Worm (Caenorhabditis elegans) whole organism, L2 larva: ENCODE measurements around the gene aldo-2.

Source experiments
- C34F6.9 ChIP-seq: fragments of 150-350 bp; optimal IDR thresholded peaks from 2 replicates; lab custom pipeline; 2014; ENCODE audit warnings: missing biosample characterization, missing genetic modification characterization
- F13H6.1 ChIP-seq: sonication (generic microtip); optimal IDR thresholded peaks from 2 replicates; lab custom pipeline; 2016; ENCODE audit warnings: missing genetic modification characterization, missing compliant biosample characterization
- R02D3.7 ChIP-seq: fragments of 150-350 bp; optimal IDR thresholded peaks from 2 replicates; lab custom pipeline; 2014; ENCODE audit warnings: missing biosample characterization, missing genetic modification characterization
- Y55F3AM.14 ChIP-seq: fragments of 200-800 bp; sonication (Bioruptor generic); optimal IDR thresholded peaks from 2 replicates; lab custom pipeline; 2018; ENCODE audit warnings: mild to moderate bottlenecking, missing genetic modification characterization, missing compliant biosample characterization
- ZK546.5 ChIP-seq: sonication (generic microtip); optimal IDR thresholded peaks from 2 replicates; lab custom pipeline; 2017; ENCODE audit warnings: missing biosample characterization, missing genetic modification characterization
- alr-1 ChIP-seq: fragments of 150-350 bp; optimal IDR thresholded peaks from 2 replicates; lab custom pipeline; 2014; ENCODE audit warnings: missing biosample characterization, missing genetic modification characterization
- aly-2 ChIP-seq: fragments of 150-350 bp; optimal IDR thresholded peaks from 2 replicates; lab custom pipeline; 2014; ENCODE audit warnings: missing biosample characterization, missing genetic modification characterization
- ama-1 ChIP-seq: fragments of 150-350 bp; optimal IDR thresholded peaks from 2 replicates; lab custom pipeline; 2018; ENCODE audit warnings: inconsistent platforms
- blmp-1 ChIP-seq: sonication (generic microtip); optimal IDR thresholded peaks from 2 replicates; lab custom pipeline; 2017; ENCODE audit warnings: missing genetic modification characterization, mild to moderate bottlenecking, missing compliant biosample characterization, antibody characterized with exemption, moderate library complexity; ENCODE audit not compliant: insufficient read depth
- ceh-16 ChIP-seq: fragments of 150-350 bp; optimal IDR thresholded peaks from 2 replicates; lab custom pipeline; 2014; ENCODE audit warnings: missing biosample characterization, missing genetic modification characterization
- ceh-82 ChIP-seq: fragments of 150-350 bp; optimal IDR thresholded peaks from 2 replicates; lab custom pipeline; 2014; ENCODE audit warnings: missing biosample characterization, missing genetic modification characterization
- crh-2 ChIP-seq: sonication (generic microtip); optimal IDR thresholded peaks from 2 replicates; lab custom pipeline; 2017; ENCODE audit warnings: missing biosample characterization, missing genetic modification characterization
- elt-1 ChIP-seq: fragments of 150-350 bp; optimal IDR thresholded peaks from 2 replicates; lab custom pipeline; 2014; ENCODE audit warnings: missing biosample characterization, missing genetic modification characterization
- elt-3 ChIP-seq: sonication (generic microtip); optimal IDR thresholded peaks from 2 replicates; lab custom pipeline; 2017; ENCODE audit warnings: missing biosample characterization, missing genetic modification characterization
- fos-1 ChIP-seq: fragments of 150-350 bp; optimal IDR thresholded peaks from 2 replicates; lab custom pipeline; 2014; ENCODE audit warnings: missing biosample characterization, missing genetic modification characterization
- gmeb-1 ChIP-seq: fragments of 150-350 bp; optimal IDR thresholded peaks from 2 replicates; lab custom pipeline; 2014; ENCODE audit warnings: missing biosample characterization, missing genetic modification characterization
- lin-13 ChIP-seq: fragments of 150-350 bp; optimal IDR thresholded peaks from 2 replicates; lab custom pipeline; 2014; ENCODE audit warnings: missing biosample characterization, missing genetic modification reagents, missing genetic modification characterization
- lin-39 ChIP-seq: fragments of 150-350 bp; optimal IDR thresholded peaks from 2 replicates; lab custom pipeline; 2014; ENCODE audit warnings: missing biosample characterization, missing genetic modification reagents, missing genetic modification characterization
- lsy-2 ChIP-seq, 2 experiments: fragments of 150-350 bp in 1 of 2; sonication (generic microtip) in 1 of 2; optimal IDR thresholded peaks; 2 replicates each; lab custom pipeline; 2014 to 2017; ENCODE audit warnings: missing biosample characterization in 2 of 2, missing genetic modification characterization in 2 of 2
- mab-5 ChIP-seq: fragments of 150-350 bp; optimal IDR thresholded peaks from 2 replicates; lab custom pipeline; 2014; ENCODE audit warnings: missing biosample characterization, missing genetic modification characterization
- mdl-1 ChIP-seq, 2 experiments: fragments of 150-350 bp in 1 of 2; sonication (generic microtip) in 1 of 2; optimal IDR thresholded peaks; 2 replicates each; lab custom pipeline; 2017; ENCODE audit warnings: missing biosample characterization in 2 of 2, missing genetic modification characterization in 2 of 2
- nhr-10 ChIP-seq: sonication (generic microtip); optimal IDR thresholded peaks from 2 replicates; lab custom pipeline; 2017; ENCODE audit warnings: missing biosample characterization, missing genetic modification characterization
- nhr-12 ChIP-seq: fragments of 150-350 bp; optimal IDR thresholded peaks from 2 replicates; lab custom pipeline; 2014; ENCODE audit warnings: missing biosample characterization, missing genetic modification characterization
- nhr-129 ChIP-seq: fragments of 150-350 bp; optimal IDR thresholded peaks from 2 replicates; lab custom pipeline; 2014; ENCODE audit warnings: missing biosample characterization, missing genetic modification characterization
- nhr-21 ChIP-seq: fragments of 150-350 bp; optimal IDR thresholded peaks from 2 replicates; lab custom pipeline; 2014; ENCODE audit warnings: missing biosample characterization, missing genetic modification characterization
- nhr-237 ChIP-seq: fragments of 150-350 bp; optimal IDR thresholded peaks from 2 replicates; lab custom pipeline; 2014; ENCODE audit warnings: missing biosample characterization, missing genetic modification characterization
- nhr-25 ChIP-seq: fragments of 150-350 bp; sonication (generic microtip); optimal IDR thresholded peaks from 3 replicates; lab custom pipeline; 2014; ENCODE audit warnings: missing biosample characterization, missing genetic modification characterization
- nhr-6 ChIP-seq: fragments of 150-350 bp; optimal IDR thresholded peaks from 2 replicates; lab custom pipeline; 2014; ENCODE audit warnings: missing biosample characterization, missing genetic modification characterization
- nhr-77 ChIP-seq: fragments of 150-350 bp; optimal IDR thresholded peaks from 2 replicates; lab custom pipeline; 2014; ENCODE audit warnings: missing biosample characterization, missing genetic modification characterization
- peb-1 ChIP-seq: fragments of 150-350 bp; optimal IDR thresholded peaks from 2 replicates; lab custom pipeline; 2014; ENCODE audit warnings: missing biosample characterization, missing genetic modification characterization
- sem-4 ChIP-seq: fragments of 150-350 bp; optimal IDR thresholded peaks from 2 replicates; lab custom pipeline; 2014; ENCODE audit warnings: missing biosample characterization, missing genetic modification reagents, missing genetic modification characterization
- skn-1 ChIP-seq: sonication (generic microtip); optimal IDR thresholded peaks from 2 replicates; lab custom pipeline; 2017; ENCODE audit warnings: missing biosample characterization, missing genetic modification characterization
- sma-3 ChIP-seq: sonication (generic microtip); optimal IDR thresholded peaks from 2 replicates; lab custom pipeline; 2016; ENCODE audit warnings: missing genetic modification reagents, missing genetic modification characterization, missing compliant biosample characterization
- sma-9 ChIP-seq, 2 experiments: fragments of 150-350 bp in 1 of 2; sonication (generic microtip) in 1 of 2; optimal IDR thresholded peaks; 2 replicates each; lab custom pipeline; 2014 to 2016; ENCODE audit warnings: missing genetic modification characterization in 2 of 2, mild to moderate bottlenecking in 1 of 2, missing biosample characterization in 1 of 2, missing compliant biosample characterization in 1 of 2, missing genetic modification reagents in 1 of 2, moderate library complexity in 1 of 2
- snpc-4 ChIP-seq: fragments of 150-350 bp; optimal IDR thresholded peaks from 2 replicates; lab custom pipeline; 2014; ENCODE audit warnings: missing biosample characterization, missing genetic modification characterization
- unc-39 ChIP-seq: fragments of 150-350 bp; optimal IDR thresholded peaks from 2 replicates; lab custom pipeline; 2014; ENCODE audit warnings: missing biosample characterization, missing genetic modification characterization
- unc-55 ChIP-seq: fragments of 150-350 bp; sonication (generic microtip); optimal IDR thresholded peaks from 3 replicates; lab custom pipeline; 2014; ENCODE audit warnings: missing biosample characterization, missing genetic modification reagents, missing genetic modification characterization
- unc-62 ChIP-seq: fragments of 150-350 bp; optimal IDR thresholded peaks from 2 replicates; lab custom pipeline; 2014; ENCODE audit warnings: missing biosample characterization, missing genetic modification reagents, missing genetic modification characterization
- zag-1 ChIP-seq: fragments of 150-350 bp; optimal IDR thresholded peaks from 2 replicates; lab custom pipeline; 2014; ENCODE audit warnings: missing biosample characterization, missing genetic modification characterization
- ztf-1 ChIP-seq: fragments of 200-800 bp; sonication (Bioruptor generic); conservative IDR thresholded peaks from 2 replicates; pipeline ENCODE4 v1.3.6; 2022; ENCODE audit warnings: missing genetic modification characterization, missing compliant biosample characterization
- ztf-11 ChIP-seq: sonication (generic microtip); optimal IDR thresholded peaks from 2 replicates; lab custom pipeline; 2017; ENCODE audit warnings: missing biosample characterization, missing genetic modification characterization
- ztf-4 ChIP-seq: fragments of 150-350 bp; optimal IDR thresholded peaks from 2 replicates; lab custom pipeline; 2014; ENCODE audit warnings: missing biosample characterization, missing genetic modification characterization

aldo-2 gene

ce11 chrIII:5915926-5916325, 39.5 kb upstream of the aldo-2 start:
- TF ChIP-seq R02D3.7 (tag; lab: Kevin White, UChicago): no peak
- peak; percentile 78 for TF ChIP-seq fos-1 (tag; lab: Kevin White, UChicago)
- TF ChIP-seq skn-1: peak; percentile 57
- TF ChIP-seq ceh-82: no peak
- peak; percentile 44 for TF ChIP-seq crh-2 (tag; lab: Kevin White, UChicago)
- no peak for TF ChIP-seq ZK546.5 (tag; lab: Kevin White, UChicago)
- TF ChIP-seq, all 48 proteins: peak for 3

- TF ChIP-seq fos-1 (tag; lab: Kevin White, UChicago): peak; percentile 67
- TF ChIP-seq crh-2 (tag; lab: Kevin White, UChicago): peak; percentile 74
- no peak for TF ChIP-seq alr-1 (tag; lab: Kevin White, UChicago)
- peak; percentile 15 for TF ChIP-seq sma-9 (GFP tag; optimal IDR thresholded peaks at IDR 0.05; lab: Kevin White, UChicago)
- TF ChIP-seq sma-9 (tag; optimal IDR thresholded peaks at IDR 0.05; lab: Kevin White, UChicago): no peak
These were observed 38.3 kb upstream of the aldo-2 start for ce11 chrIII:5914717-5915116.

DNA sequence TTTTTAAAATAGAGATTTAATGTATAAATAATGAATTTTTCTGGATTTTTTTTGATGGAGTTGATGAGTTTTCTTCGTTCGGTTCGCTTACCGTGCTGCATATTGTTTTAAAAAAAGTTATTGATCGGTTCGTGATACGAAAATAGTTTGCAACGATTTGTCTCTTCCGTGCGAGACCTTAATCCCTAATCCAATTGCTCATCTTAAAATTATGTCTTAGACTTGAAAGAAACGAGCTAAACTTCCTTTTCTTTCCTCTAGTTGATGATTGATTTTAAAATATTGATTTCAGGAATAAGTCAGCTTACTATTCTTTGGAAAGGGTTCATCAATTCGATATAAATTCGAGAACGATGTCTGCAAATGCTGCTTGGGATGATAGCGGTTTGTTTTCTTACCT, 32.0 kb upstream of the aldo-2 start, which contains the start of gene C28H8.3:
C28H8.3 (plus strand) TSS at position 293 of the 400 bp plus-strand sequence.
- no peak for TF ChIP-seq ZK546.5 (tag; lab: Kevin White, UChicago)
- no peak for TF ChIP-seq zag-1 (tag; lab: Kevin White, UChicago)
- TF ChIP-seq R02D3.7 (tag; lab: Kevin White, UChicago): no peak
- TF ChIP-seq alr-1 (tag; lab: Kevin White, UChicago): no peak
- TF ChIP-seq sem-4 (tag; lab: Kevin White, UChicago): no peak
- no peak for TF ChIP-seq mdl-1 (tag; optimal IDR thresholded peaks at IDR 0.05; lab: Kevin White, UChicago)
- no peak for TF ChIP-seq snpc-4 (tag; lab: Kevin White, UChicago)
- TF ChIP-seq unc-55 (GFP tag; lab: Kevin White, UChicago): no peak
- no peak for TF ChIP-seq gmeb-1 (tag; lab: Kevin White, UChicago)

DNA sequence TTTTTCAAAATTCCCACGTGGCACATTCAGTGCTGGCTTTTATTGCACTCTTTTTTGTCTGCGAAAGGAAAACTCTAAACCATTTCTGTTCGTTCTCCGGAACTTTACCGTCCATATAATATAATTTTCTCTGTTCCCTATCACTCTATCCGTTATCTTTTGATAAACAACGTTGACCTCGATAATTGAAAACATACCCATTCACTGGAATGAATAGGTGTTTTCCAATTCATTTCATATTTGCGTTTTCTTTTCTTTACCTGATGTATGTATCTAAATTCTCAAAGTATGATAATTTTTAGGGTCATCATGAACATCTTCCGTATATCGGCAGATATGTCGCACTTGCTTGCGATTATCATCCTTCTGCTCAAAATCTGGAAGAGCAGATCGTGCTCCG, 30.3 kb upstream of the aldo-2 start, which contains the start of gene erd-2.2:
erd-2.2 (plus strand) TSS at position 301 of the 400 bp plus-strand sequence.
- no peak for TF ChIP-seq ztf-11 (tag; lab: Kevin White, UChicago)
- TF ChIP-seq elt-3 (tag; lab: Kevin White, UChicago): no peak
- TF ChIP-seq sem-4 (tag; lab: Kevin White, UChicago): no peak
- TF ChIP-seq ztf-1 (GFP tag; lab: Robert Waterston, UW): no peak

DNA sequence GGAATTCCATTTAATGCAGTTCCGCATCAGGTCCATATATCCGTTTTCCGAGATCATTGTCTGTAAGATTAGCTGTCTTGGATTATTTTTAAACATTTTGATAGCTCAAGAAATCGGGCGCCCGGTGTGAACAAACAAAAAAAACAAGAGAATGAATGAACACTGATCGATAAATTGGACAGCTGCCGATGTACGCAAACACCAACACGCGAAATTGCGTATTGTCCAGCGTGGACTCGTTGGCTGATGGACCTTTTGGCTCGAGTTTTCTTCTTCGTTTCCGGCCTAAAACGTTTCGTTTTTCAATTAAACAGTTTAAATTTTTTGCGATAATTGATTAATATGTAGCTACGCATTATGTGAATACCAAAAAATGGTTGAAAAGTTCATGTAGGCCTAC, 29.6 kb upstream of the aldo-2 start, which contains the start of gene dpff-1:
dpff-1 (minus strand) TSS at position 288 of the 400 bp plus-strand sequence.
- no peak for TF ChIP-seq ceh-82
- peak; percentile 37 for TF ChIP-seq C34F6.9 (tag; lab: Kevin White, UChicago)
- no peak for TF ChIP-seq blmp-1 (tag; lab: Kevin White, UChicago)
- TF ChIP-seq elt-3 (tag; lab: Kevin White, UChicago): no peak
- TF ChIP-seq nhr-10 (tag; lab: Kevin White, UChicago): no peak
- no peak for TF ChIP-seq R02D3.7 (tag; lab: Kevin White, UChicago)
- TF ChIP-seq unc-39: no peak
- TF ChIP-seq lsy-2 (tag; optimal IDR thresholded peaks at IDR 0.05; lab: Kevin White, UChicago): peak in 1 of 2 experiments; percentile 44
- no peak for TF ChIP-seq peb-1
- TF ChIP-seq alr-1 (tag; lab: Kevin White, UChicago): no peak
- no peak for TF ChIP-seq sma-3 (GFP tag; lab: Kevin White, UChicago)
- TF ChIP-seq nhr-25 (tag; lab: Kevin White, UChicago): no peak
- TF ChIP-seq crh-2 (tag; lab: Kevin White, UChicago): peak; percentile 3
- no peak for TF ChIP-seq aly-2 (tag; lab: Kevin White, UChicago)
- peak; percentile 21 for TF ChIP-seq ama-1
- TF ChIP-seq gmeb-1 (tag; lab: Kevin White, UChicago): peak; percentile 5
- no peak for TF ChIP-seq lin-13 (GFP tag; lab: Kevin White, UChicago)
- no peak for TF ChIP-seq nhr-6 (tag; lab: Kevin White, UChicago)
- TF ChIP-seq unc-62 (GFP tag; lab: Kevin White, UChicago): no peak
- no peak for TF ChIP-seq mdl-1 (tag; optimal IDR thresholded peaks at IDR 0.05; lab: Kevin White, UChicago)
- TF ChIP-seq nhr-12 (tag; lab: Kevin White, UChicago): no peak
- TF ChIP-seq F13H6.1 (tag; lab: Kevin White, UChicago): peak; percentile 34
- TF ChIP-seq ceh-16 (tag; lab: Kevin White, UChicago): no peak
- TF ChIP-seq nhr-21 (tag; lab: Kevin White, UChicago): no peak
- no peak for TF ChIP-seq mab-5 (tag; lab: Kevin White, UChicago)
- TF ChIP-seq sma-9 (GFP tag; optimal IDR thresholded peaks at IDR 0.05; lab: Kevin White, UChicago): no peak
- TF ChIP-seq sma-9 (tag; optimal IDR thresholded peaks at IDR 0.05; lab: Kevin White, UChicago): no peak
- no peak for TF ChIP-seq nhr-237 (tag; lab: Kevin White, UChicago)
- TF ChIP-seq elt-1: no peak
- no peak for TF ChIP-seq zag-1 (tag; lab: Kevin White, UChicago)
- no peak for TF ChIP-seq ztf-4 (tag; lab: Kevin White, UChicago)
- peak; percentile 39 for TF ChIP-seq unc-55 (GFP tag; lab: Kevin White, UChicago)
- TF ChIP-seq ztf-11 (tag; lab: Kevin White, UChicago): no peak
- TF ChIP-seq snpc-4 (tag; lab: Kevin White, UChicago): no peak
- no peak for TF ChIP-seq lin-39 (tag; lab: Kevin White, UChicago)
- TF ChIP-seq fos-1 (tag; lab: Kevin White, UChicago): no peak
- TF ChIP-seq nhr-77 (tag; lab: Kevin White, UChicago): no peak
- TF ChIP-seq Y55F3AM.14 (GFP tag; lab: Kevin White, UChicago): no peak
- TF ChIP-seq nhr-129: peak; percentile 39
- TF ChIP-seq skn-1: no peak
- TF ChIP-seq sem-4 (tag; lab: Kevin White, UChicago): no peak
